Worm (Caenorhabditis elegans): ENCODE measurements around the gene cid-1.
A peak's percentile ranks its signal among the peaks of the same experiment; 100 is the strongest.

cid-1 gene

ce11 chrIII:5144169-5144568 is 29.6 kb upstream of the cid-1 start:
- no peak for TF ChIP-seq him-1 (tag; optimal IDR thresholded peaks at IDR 0.05)

ce11 chrIII:5145874-5146273 is 27.8 kb upstream of the cid-1 start:
- TF ChIP-seq him-1 (tag; optimal IDR thresholded peaks at IDR 0.05) = no peak
- no peak for TF ChIP-seq W03F9.2 (tag; optimal IDR thresholded peaks at IDR 0.05)
- no peak for TF ChIP-seq dao-5 (tag; optimal IDR thresholded peaks at IDR 0.05)

- TF ChIP-seq dao-5 (tag; optimal IDR thresholded peaks at IDR 0.05) (no peak), W03F9.2 (tag; optimal IDR thresholded peaks at IDR 0.05) (no peak), him-1 (tag; optimal IDR thresholded peaks at IDR 0.05) (no peak)
These were observed 27.0 kb upstream of the cid-1 start for ce11 chrIII:5146749-5147148.

ce11 chrIII:5147445-5147844 is 26.3 kb upstream of the cid-1 start:
- TF ChIP-seq dao-5 (tag; optimal IDR thresholded peaks at IDR 0.05) = no peak
- TF ChIP-seq him-1 (tag; optimal IDR thresholded peaks at IDR 0.05) = no peak
- TF ChIP-seq W03F9.2 (tag; optimal IDR thresholded peaks at IDR 0.05) = no peak

- TF ChIP-seq dao-5 (tag; optimal IDR thresholded peaks at IDR 0.05) (no peak), W03F9.2 (tag; optimal IDR thresholded peaks at IDR 0.05) (no peak), him-1 (tag; optimal IDR thresholded peaks at IDR 0.05) (no peak)
These were observed 24.2 kb upstream of the cid-1 start, which contains the start of gene Y54H5A.2 for ce11 chrIII:5149478-5149877. TSS of gene Y54H5A.2 (minus strand) at chrIII:5149578.

ce11 chrIII:5150012-5150411 is 23.7 kb upstream of the cid-1 start:
- no peak for TF ChIP-seq dao-5 (tag; optimal IDR thresholded peaks at IDR 0.05)
- TF ChIP-seq him-1 (tag; optimal IDR thresholded peaks at IDR 0.05) = no peak
- no peak for TF ChIP-seq W03F9.2 (tag; optimal IDR thresholded peaks at IDR 0.05)

ce11 chrIII:5150980-5151379 is 22.7 kb upstream of the cid-1 start:
- TF ChIP-seq him-1 (tag; optimal IDR thresholded peaks at IDR 0.05) (no peak), W03F9.2 (tag; optimal IDR thresholded peaks at IDR 0.05) (no peak), dao-5 (tag; optimal IDR thresholded peaks at IDR 0.05) (no peak)

- TF ChIP-seq dao-5 (tag; optimal IDR thresholded peaks at IDR 0.05) (no peak), W03F9.2 (tag; optimal IDR thresholded peaks at IDR 0.05) (peak; percentile 77), him-1 (tag; optimal IDR thresholded peaks at IDR 0.05) (no peak)
These were observed 20.6 kb upstream of the cid-1 start, which contains the start of the genes rbm-42 and grwd-1 for ce11 chrIII:5153137-5153536. TSS of gene rbm-42 (minus strand) at chrIII:5153229. TSS of gene grwd-1 (plus strand) at chrIII:5153464.

ce11 chrIII:5155393-5155792 is 18.3 kb upstream of the cid-1 start:
- TF ChIP-seq dao-5 (tag; optimal IDR thresholded peaks at IDR 0.05) = no peak
- no peak for TF ChIP-seq W03F9.2 (tag; optimal IDR thresholded peaks at IDR 0.05)
- no peak for TF ChIP-seq him-1 (tag; optimal IDR thresholded peaks at IDR 0.05)

- no peak for TF ChIP-seq W03F9.2 (tag; optimal IDR thresholded peaks at IDR 0.05)
- TF ChIP-seq dao-5 (tag; optimal IDR thresholded peaks at IDR 0.05) = no peak
- TF ChIP-seq him-1 (tag; optimal IDR thresholded peaks at IDR 0.05) = no peak
These were observed 15.0 kb upstream of the cid-1 start, which contains the start of gene oxy-4 for ce11 chrIII:5158674-5159073. TSS of gene oxy-4 (minus strand) at chrIII:5158774.

- TF ChIP-seq him-1 (tag; optimal IDR thresholded peaks at IDR 0.05) = no peak
- no peak for TF ChIP-seq dao-5 (tag; optimal IDR thresholded peaks at IDR 0.05)
- TF ChIP-seq W03F9.2 (tag; optimal IDR thresholded peaks at IDR 0.05) = no peak
These were observed 14.2 kb upstream of the cid-1 start, which contains the start of gene T10F2.5 for ce11 chrIII:5159505-5159904. TSS of gene T10F2.5 (minus strand) at chrIII:5159605.

- TF ChIP-seq dao-5 (tag; optimal IDR thresholded peaks at IDR 0.05) (no peak), W03F9.2 (tag; optimal IDR thresholded peaks at IDR 0.05) (no peak)
These were observed 12.9 kb upstream of the cid-1 start for ce11 chrIII:5160803-5161202.

ce11 chrIII:5162820-5163631 is 10.7 kb upstream of the cid-1 start, which contains the start of gene gars-1:
TSS of gene gars-1 (minus strand) at chrIII:5163627.
- TF ChIP-seq W03F9.2 (tag; optimal IDR thresholded peaks at IDR 0.05) (peak; percentile 15), him-1 (tag; optimal IDR thresholded peaks at IDR 0.05) (no peak), dao-5 (tag; optimal IDR thresholded peaks at IDR 0.05) (no peak)

- no peak for TF ChIP-seq him-1 (tag; optimal IDR thresholded peaks at IDR 0.05)
These were observed 8.5 kb upstream of the cid-1 start, which contains the start of gene T10F2.2 for ce11 chrIII:5165211-5165610. TSS of gene T10F2.2 (minus strand) at chrIII:5165311.

ce11 chrIII:5165745-5166144 is 8.0 kb upstream of the cid-1 start:
- TF ChIP-seq him-1 (tag; optimal IDR thresholded peaks at IDR 0.05) (no peak), dao-5 (tag; optimal IDR thresholded peaks at IDR 0.05) (no peak), W03F9.2 (tag; optimal IDR thresholded peaks at IDR 0.05) (no peak)

All from whole organism, L4/young adult.